Fruit fly (Drosophila melanogaster): ENCODE data around the gene CG3987.

CG3987 gene

dm6 chr3R:15117765-15118164 lies 22.0 kb upstream of the CG3987 start (continued):
- TF ChIP-seq gt (GFP tag; IDR thresholded peaks at IDR 0.05) (no peak), PHDP (tag; optimal IDR thresholded peaks at IDR 0.05) (peak; percentile 56), Vsx1 (GFP tag; optimal IDR thresholded peaks at IDR 0.05) (no peak), ap (GFP tag; IDR thresholded peaks at IDR 0.05) (no peak), Mad (GFP tag; optimal IDR thresholded peaks at IDR 0.05) (no peak), Sry-δ (GFP tag; optimal IDR thresholded peaks at IDR 0.05) (no peak), CG17361 (GFP tag; IDR thresholded peaks at IDR 0.05) (peak; percentile 57; the same call in 2 of the 3 replicates), cg (GFP tag; optimal IDR thresholded peaks at IDR 0.05) (no peak), Lhr (GFP tag; optimal IDR thresholded peaks at IDR 0.05) (no peak), schlank (tag; optimal IDR thresholded peaks at IDR 0.05) (no peak), fd3F (GFP tag; optimal IDR thresholded peaks at IDR 0.05) (no peak), Drgx (GFP tag; IDR thresholded peaks at IDR 0.05) (0 out of 2 replicates have a peak, but pooled peaks have one; percentile 20), CG13296 (GFP tag; optimal IDR thresholded peaks at IDR 0.05) (no peak), kay (GFP tag; optimal IDR thresholded peaks at IDR 0.05) (no peak), sug (tag; optimal IDR thresholded peaks at IDR 0.05) (no peak), dysf (GFP tag; IDR thresholded peaks at IDR 0.05) (peak; percentile 52; the same call in 2 of the 3 replicates), CG5953 (GFP tag; IDR thresholded peaks at IDR 0.05) (no peak), Doc3 (GFP tag; IDR thresholded peaks at IDR 0.05; ENCODE audit: partially characterized antibody) (no peak), CG10147 (GFP tag; optimal IDR thresholded peaks at IDR 0.05) (no peak), CG11093 (GFP tag; IDR thresholded peaks at IDR 0.05) (no peak), CG1233 (GFP tag; optimal IDR thresholded peaks at IDR 0.05) (no peak), bigmax (GFP tag; optimal IDR thresholded peaks at IDR 0.05) (no peak), CG1647 (GFP tag; optimal IDR thresholded peaks at IDR 0.05) (no peak), CG34224 (GFP tag; IDR thresholded peaks at IDR 0.05; ENCODE audit: partially characterized antibody) (no peak), CG10267 (tag; optimal IDR thresholded peaks at IDR 0.05) (peak; percentile 14), usp (GFP tag; optimal IDR thresholded peaks at IDR 0.05) (no peak), pum (GFP tag; optimal IDR thresholded peaks at IDR 0.05) (no peak), CG13624 (GFP tag; optimal IDR thresholded peaks at IDR 0.05) (no peak), Bdp1 (GFP tag; optimal IDR thresholded peaks at IDR 0.05) (no peak), chinmo (GFP tag; IDR thresholded peaks at IDR 0.05; ENCODE audit: partially characterized antibody) (no peak), Stat92E (GFP tag; optimal IDR thresholded peaks at IDR 0.05) (no peak), mld (GFP tag; IDR thresholded peaks at IDR 0.05; ENCODE audit: partially characterized antibody) (no peak), Hmx (GFP tag; optimal IDR thresholded peaks at IDR 0.05) (no peak), CG8359 (GFP tag; optimal IDR thresholded peaks at IDR 0.05; ENCODE audit: borderline replicate concordance) (no peak), CG2202 (tag; optimal IDR thresholded peaks at IDR 0.05) (no peak), ATbp (GFP tag; optimal IDR thresholded peaks at IDR 0.05) (peak; percentile 13), CG10274 (GFP tag; optimal IDR thresholded peaks at IDR 0.05) (no peak), zen2 (GFP tag; IDR thresholded peaks at IDR 0.05; ENCODE audit: partially characterized antibody) (no peak), CG3065 (GFP tag; optimal IDR thresholded peaks at IDR 0.05) (no peak), hb (GFP tag; IDR thresholded peaks at IDR 0.05; ENCODE audit: partially characterized antibody) (no peak), CG6254 (GFP tag; optimal IDR thresholded peaks at IDR 0.05) (no peak), rib (GFP tag; IDR thresholded peaks at IDR 0.05) (no peak), CG6654 (GFP tag; optimal IDR thresholded peaks at IDR 0.05) (no peak), CG2712 (tag; optimal IDR thresholded peaks at IDR 0.05) (peak; percentile 49), CG12391 (tag; optimal IDR thresholded peaks at IDR 0.05) (peak; percentile 43), nom (GFP tag; optimal IDR thresholded peaks at IDR 0.05) (no peak), h (optimal IDR thresholded peaks at IDR 0.05) (no peak), CG13775 (GFP tag; optimal IDR thresholded peaks at IDR 0.05) (no peak), NK7.1 (GFP tag; optimal IDR thresholded peaks at IDR 0.05) (no peak), sr (GFP tag; IDR thresholded peaks at IDR 0.05) (no peak), Ada2b (GFP tag; IDR thresholded peaks at IDR 0.05) (peak; percentile 23; the same call in 1 of the 2 replicates)

All from whole organism, embryonic.